Worm (Caenorhabditis elegans): ENCODE measurements around the gene F47B8.3.

- TF ChIP-seq ztf-23 (GFP tag; IDR thresholded peaks at IDR 0.05) (no peak), T22C8.4 (GFP tag; IDR thresholded peaks at IDR 0.05) (no peak), flt-1 (GFP tag; IDR thresholded peaks at IDR 0.05) (no peak), ref-1 (GFP tag; conservative IDR thresholded peaks at IDR 0.05) (no peak), klf-2 (GFP tag; conservative IDR thresholded peaks at IDR 0.05) (no peak), ztf-29 (GFP tag; IDR thresholded peaks at IDR 0.05) (no peak), cog-1 (tag; optimal IDR thresholded peaks at IDR 0.05) (no peak), med-1 (GFP tag; optimal IDR thresholded peaks at IDR 0.05; ENCODE audit: insufficient read depth) (no peak)
These were observed 39.2 kb upstream of the F47B8.3 start for ce11 chrV:14361973-14362372.
